Worm (Caenorhabditis elegans): ENCODE results near the gene egl-23.

Gene egl-23

DNA sequence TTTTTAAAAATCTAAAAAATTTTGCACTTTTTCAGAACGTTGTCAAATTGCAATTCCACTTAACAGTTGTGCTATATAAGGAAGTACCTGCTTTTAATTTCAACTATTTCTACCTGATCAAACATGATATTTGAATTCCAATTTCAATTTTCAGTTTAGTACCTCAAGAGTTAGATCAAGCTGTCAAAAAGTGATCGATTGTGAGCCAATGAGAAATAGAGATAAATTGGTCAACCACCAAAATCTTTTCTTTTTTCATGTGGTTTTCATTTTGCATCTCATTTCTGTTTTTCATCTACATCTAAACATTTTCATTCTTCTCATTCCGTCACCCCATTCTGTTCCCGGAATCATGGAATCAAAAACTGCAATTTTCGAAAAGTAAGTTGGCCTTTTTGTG, at the start of gene egl-23:
Gene egl-23, plus strand, starts transcription at position 301 of the 400 bp plus-strand sequence.
- TF ChIP-seq Y53G8AR.9 (GFP tag; conservative IDR thresholded peaks at IDR 0.05) (no peak), F37B4.10 (GFP tag; IDR thresholded peaks at IDR 0.05) (no peak), athp-1 (tag; optimal IDR thresholded peaks at IDR 0.05) (no peak), ccch-3 (GFP tag; optimal IDR thresholded peaks at IDR 0.05) (no peak), madf-3 (GFP tag; IDR thresholded peaks at IDR 0.05) (no peak), nhr-27 (tag; optimal IDR thresholded peaks at IDR 0.05) (no peak), F57A8.1 (GFP tag; optimal IDR thresholded peaks at IDR 0.05) (no peak), K11D2.4 (GFP tag; IDR thresholded peaks at IDR 0.05) (no peak), rcor-1 (GFP tag; IDR thresholded peaks at IDR 0.05) (no peak), nhr-90 (tag; optimal IDR thresholded peaks at IDR 0.05) (no peak), madf-10 (tag; optimal IDR thresholded peaks at IDR 0.05) (no peak), somi-1 (GFP tag; optimal IDR thresholded peaks at IDR 0.05) (no peak), ceh-79 (tag; optimal IDR thresholded peaks at IDR 0.05) (no peak), Y79H2A.3 (GFP tag; conservative IDR thresholded peaks at IDR 0.05) (no peak), egl-18 (GFP tag; IDR thresholded peaks at IDR 0.05) (no peak), let-526 (GFP tag; IDR thresholded peaks at IDR 0.05) (no peak), T26A5.8 (tag; optimal IDR thresholded peaks at IDR 0.05) (no peak), ztf-28 (GFP tag; IDR thresholded peaks at IDR 0.05) (no peak), ztf-18 (tag; optimal IDR thresholded peaks at IDR 0.05) (no peak)

DNA sequence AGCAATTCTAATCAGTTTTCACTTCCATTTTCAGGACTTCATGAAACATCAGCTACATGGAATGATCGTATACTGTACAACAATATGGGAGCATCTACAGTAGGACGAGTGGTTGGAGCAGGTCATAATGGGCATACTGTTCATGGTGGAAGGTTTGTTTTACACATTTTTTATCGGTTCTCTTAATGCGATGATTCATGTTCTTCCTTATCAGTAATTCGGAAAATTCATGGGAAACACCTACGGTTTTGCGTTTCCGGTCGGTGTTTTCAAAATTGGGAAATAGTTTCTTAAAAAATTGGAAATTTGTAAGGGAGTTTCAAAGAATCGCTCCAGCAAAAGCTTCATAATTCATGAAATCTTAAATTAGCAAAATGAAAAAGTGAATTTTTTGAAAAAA, 48.0 kb upstream of the egl-23 start:
- no peak for TF ChIP-seq nhr-90 (tag; optimal IDR thresholded peaks at IDR 0.05)

DNA sequence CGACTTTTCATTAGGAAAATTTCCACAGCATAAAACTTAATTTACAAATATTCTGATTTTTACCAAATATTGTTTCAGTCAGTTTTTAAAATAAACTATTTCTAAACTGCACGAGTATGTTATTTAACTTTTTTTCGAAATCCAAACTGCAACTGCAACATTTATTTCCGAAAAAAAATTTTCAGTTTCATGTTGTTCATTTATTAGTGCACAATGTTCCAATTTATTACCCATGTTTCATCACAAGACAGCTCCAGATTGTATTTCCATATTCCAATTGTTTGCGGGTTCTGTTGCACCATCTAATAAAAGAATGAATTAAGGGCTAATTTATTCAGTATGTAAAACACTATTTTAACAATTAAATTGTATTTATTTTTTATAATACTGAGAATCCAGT, 47.2 kb upstream of the egl-23 start:
- TF ChIP-seq ekl-4 (GFP tag; IDR thresholded peaks at IDR 0.05) (no peak), unc-130 (GFP tag; optimal IDR thresholded peaks at IDR 0.05) (no peak), attf-6 (GFP tag; IDR thresholded peaks at IDR 0.05) (peak; percentile 72), snpc-4 (GFP tag; optimal IDR thresholded peaks at IDR 0.05) (no peak), snpc-4 (tag; optimal IDR thresholded peaks at IDR 0.05) (peak in 2 of 4 experiments; percentile 20 to 60), F49E8.2 (tag; optimal IDR thresholded peaks at IDR 0.05; ENCODE audit: insufficient read depth) (no peak), F52B5.7 (tag; optimal IDR thresholded peaks at IDR 0.05) (no peak), him-1 (tag; optimal IDR thresholded peaks at IDR 0.05) (no peak), egl-18 (GFP tag; IDR thresholded peaks at IDR 0.05) (no peak), ceh-91 (GFP tag; IDR thresholded peaks at IDR 0.05) (no peak), nhr-80 (tag; optimal IDR thresholded peaks at IDR 0.05) (no peak), hmg-20 (GFP tag; IDR thresholded peaks at IDR 0.05) (no peak)

DNA sequence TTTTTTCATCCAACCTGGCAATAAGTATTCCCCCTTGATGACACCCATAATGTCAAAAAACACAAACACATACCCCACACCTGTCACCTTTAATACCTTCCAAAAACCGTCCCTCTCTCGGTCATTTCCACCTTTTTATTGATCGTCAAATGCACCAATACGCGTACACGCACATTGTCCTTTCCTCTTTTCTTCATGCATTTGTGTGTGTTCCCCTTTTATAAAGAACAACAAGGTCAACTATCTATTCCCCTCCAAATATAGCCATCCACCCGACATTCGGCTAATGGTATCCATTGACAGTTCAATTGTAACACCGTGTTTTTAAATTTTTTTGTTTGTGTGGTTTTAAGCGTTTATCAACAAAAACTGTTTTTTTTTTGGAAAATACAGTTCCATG, 43.7 kb upstream of the egl-23 start:
- TF ChIP-seq tbp1 (GFP tag; optimal IDR thresholded peaks at IDR 0.05) (no peak), nhr-179 (tag; optimal IDR thresholded peaks at IDR 0.05) (no peak), Y56A3A.18 (GFP tag; IDR thresholded peaks at IDR 0.05) (no peak), rpc-1 (optimal IDR thresholded peaks at IDR 0.05) (no peak), rpc-1 (tag; optimal IDR thresholded peaks at IDR 0.05) (no peak), sptf-2 (GFP tag; optimal IDR thresholded peaks at IDR 0.05) (no peak), snpc-1.3 (tag; optimal IDR thresholded peaks at IDR 0.05; ENCODE audit: insufficient read depth) (no peak), tbx-9 (tag; optimal IDR thresholded peaks at IDR 0.05; ENCODE audit: borderline replicate concordance) (no peak), lin-54 (GFP tag; optimal IDR thresholded peaks at IDR 0.05) (no peak)
